Fruit fly (Drosophila melanogaster) whole organism, embryonic: Measurements from ENCODE around the gene spn-E.

Experiments used
- ATbp ChIP-seq: fragments of 200-800 bp; sonication (Bioruptor generic); optimal IDR thresholded peaks from 2 replicates; lab custom pipeline; 2017; ENCODE audit warnings: missing biosample characterization, mild to moderate bottlenecking, missing genetic modification characterization, missing genetic modification reagents
- Ada2b ChIP-seq: fragments of 200-800 bp; sonication (Bioruptor generic); IDR thresholded peaks from 2 replicates; pipeline ENCODE4 v1.3.6; 2022; ENCODE audit warnings: missing biosample characterization, missing genetic modification characterization
- Bgb ChIP-seq: fragments of 200-800 bp; sonication (Bioruptor generic); IDR thresholded peaks from 2 replicates; pipeline ENCODE4 v1.3.6; 2022; ENCODE audit warnings: missing biosample characterization, missing genetic modification characterization; ENCODE audit not compliant: partially characterized antibody
- CG10654 ChIP-seq: fragments of 200-800 bp; sonication (Bioruptor generic); optimal IDR thresholded peaks from 2 replicates; lab custom pipeline; 2016; ENCODE audit warnings: missing biosample characterization, missing genetic modification characterization
- CG10979 ChIP-seq: fragments of 200-800 bp; sonication (Bioruptor generic); optimal IDR thresholded peaks from 2 replicates; lab custom pipeline; 2018; ENCODE audit warnings: missing biosample characterization, mild to moderate bottlenecking, missing genetic modification characterization, moderate library complexity
- CG11723 ChIP-seq: fragments of 200-800 bp; sonication (Bioruptor generic); optimal IDR thresholded peaks from 2 replicates; lab custom pipeline; 2017; ENCODE audit warnings: missing biosample characterization, mild to moderate bottlenecking, missing genetic modification characterization
- CG12155 ChIP-seq: fragments of 200-800 bp; sonication (Bioruptor generic); optimal IDR thresholded peaks from 3 replicates; lab custom pipeline; 2016; ENCODE audit warnings: missing biosample characterization, missing genetic modification characterization
- CG13123 ChIP-seq: fragments of 200-800 bp; sonication (Bioruptor generic); optimal IDR thresholded peaks from 2 replicates; lab custom pipeline; 2016; ENCODE audit warnings: missing biosample characterization, missing genetic modification characterization
- CG13287 ChIP-seq: fragments of 200-800 bp; sonication (Bioruptor generic); IDR thresholded peaks from 2 replicates; pipeline ENCODE4 v1.3.6; 2022; ENCODE audit warnings: missing biosample characterization, missing genetic modification characterization; ENCODE audit not compliant: partially characterized antibody
- CG13775 ChIP-seq: fragments of 200-800 bp; sonication (Bioruptor generic); optimal IDR thresholded peaks from 3 replicates; lab custom pipeline; 2017; ENCODE audit warnings: missing biosample characterization, mild to moderate bottlenecking, missing genetic modification characterization
- CG17328 ChIP-seq: fragments of 200-800 bp; sonication (Bioruptor generic); IDR thresholded peaks from 2 replicates; pipeline ENCODE4 v1.3.6; 2022; ENCODE audit warnings: missing biosample characterization, missing genetic modification characterization
- CG17359 ChIP-seq: fragments of 200-800 bp; sonication (Bioruptor generic); optimal IDR thresholded peaks from 3 replicates; lab custom pipeline; 2018; ENCODE audit warnings: missing biosample characterization, mild to moderate bottlenecking, missing genetic modification characterization, moderate library complexity
- CG18599 ChIP-seq: fragments of 200-800 bp; sonication (Bioruptor generic); optimal IDR thresholded peaks from 3 replicates; lab custom pipeline; 2017; ENCODE audit warnings: missing biosample characterization, missing genetic modification characterization, mild to moderate bottlenecking, moderate library complexity, missing genetic modification reagents
- CG2712 ChIP-seq: fragments of 200-800 bp; optimal IDR thresholded peaks from 3 replicates; lab custom pipeline; 2019; ENCODE audit warnings: missing biosample characterization, mild to moderate bottlenecking, missing genetic modification characterization, moderate library complexity
- CG32772 ChIP-seq: fragments of 200-800 bp; sonication (Bioruptor generic); IDR thresholded peaks from 2 replicates; pipeline ENCODE4 v1.3.6; 2022; ENCODE audit warnings: missing biosample characterization, missing genetic modification characterization
- CG3847 ChIP-seq: fragments of 200-800 bp; sonication (Bioruptor generic); IDR thresholded peaks from 2 replicates; pipeline ENCODE4 v1.3.6; 2022; ENCODE audit warnings: missing biosample characterization, missing genetic modification characterization
- CG4617 ChIP-seq: fragments of 200-800 bp; sonication (Bioruptor generic); optimal IDR thresholded peaks from 3 replicates; lab custom pipeline; 2016; ENCODE audit warnings: missing biosample characterization, missing genetic modification characterization, borderline replicate concordance
- CG4820 ChIP-seq: fragments of 200-800 bp; sonication (Bioruptor generic); optimal IDR thresholded peaks from 3 replicates; lab custom pipeline; 2016; ENCODE audit warnings: missing biosample characterization, missing genetic modification characterization
- CG8765 ChIP-seq: fragments of 200-800 bp; sonication (Bioruptor generic); IDR thresholded peaks from 2 replicates; pipeline ENCODE4 v1.3.6; 2022; ENCODE audit warnings: missing biosample characterization, missing genetic modification characterization
- CG9215 ChIP-seq: fragments of 200-800 bp; sonication (Bioruptor generic); IDR thresholded peaks from 2 replicates; pipeline ENCODE4 v1.3.6; 2022; ENCODE audit warnings: missing biosample characterization, missing genetic modification characterization
- Dbx ChIP-seq: fragments of 200-800 bp; sonication (Bioruptor generic); IDR thresholded peaks from 3 replicates; pipeline ENCODE4 v1.3.6; 2022; ENCODE audit warnings: missing biosample characterization, missing genetic modification characterization
- Doc3 ChIP-seq: fragments of 200-800 bp; sonication (Bioruptor generic); IDR thresholded peaks from 3 replicates; pipeline ENCODE4 v1.3.6; 2022; ENCODE audit warnings: missing biosample characterization, missing genetic modification characterization; ENCODE audit not compliant: partially characterized antibody
- Dref ChIP-seq: fragments of 200-800 bp; sonication (Bioruptor generic); IDR thresholded peaks from 2 replicates; pipeline ENCODE4 v1.3.6; 2022; ENCODE audit warnings: missing biosample characterization, missing genetic modification characterization
- Fer3 ChIP-seq: fragments of 200-800 bp; sonication (Bioruptor generic); optimal IDR thresholded peaks from 2 replicates; lab custom pipeline; 2018; ENCODE audit warnings: missing biosample characterization, mild to moderate bottlenecking, missing genetic modification characterization, moderate library complexity
- Myb ChIP-seq: fragments of 200-800 bp; sonication (Bioruptor generic); optimal IDR thresholded peaks from 2 replicates; lab custom pipeline; 2016; ENCODE audit warnings: missing biosample characterization, missing genetic modification characterization
- NC2α ChIP-seq: fragments of 200-800 bp; sonication (Bioruptor generic); optimal IDR thresholded peaks from 2 replicates; lab custom pipeline; 2016; ENCODE audit warnings: missing biosample characterization, missing genetic modification characterization
- Opbp ChIP-seq: fragments of 200-800 bp; sonication (Bioruptor generic); IDR thresholded peaks from 3 replicates; pipeline ENCODE4 v1.3.6; 2022; ENCODE audit warnings: missing biosample characterization, missing genetic modification characterization; ENCODE audit not compliant: partially characterized antibody
- Scr ChIP-seq: fragments of 200-800 bp; sonication (Bioruptor generic); IDR thresholded peaks from 2 replicates; pipeline ENCODE4 v1.3.6; 2022; ENCODE audit warnings: missing biosample characterization, missing genetic modification characterization; ENCODE audit not compliant: partially characterized antibody
- Six4 ChIP-seq: fragments of 200-800 bp; sonication (Bioruptor generic); optimal IDR thresholded peaks from 2 replicates; lab custom pipeline; 2016; ENCODE audit warnings: missing biosample characterization, missing genetic modification characterization
- Sox102F ChIP-seq: fragments of 200-800 bp; sonication (Bioruptor generic); optimal IDR thresholded peaks from 2 replicates; lab custom pipeline; 2018; ENCODE audit warnings: missing biosample characterization, mild to moderate bottlenecking, missing genetic modification characterization, moderate library complexity
- Ssrp ChIP-seq: fragments of 200-800 bp; sonication (Bioruptor generic); optimal IDR thresholded peaks from 2 replicates; lab custom pipeline; 2018; ENCODE audit warnings: missing biosample characterization, mild to moderate bottlenecking, missing genetic modification characterization, moderate library complexity
- Xbp1 ChIP-seq: fragments of 200-800 bp; sonication (Bioruptor generic); optimal IDR thresholded peaks from 3 replicates; lab custom pipeline; 2016; ENCODE audit warnings: missing biosample characterization, mild to moderate bottlenecking, missing genetic modification characterization
- al ChIP-seq: fragments of 200-800 bp; sonication (Bioruptor generic); IDR thresholded peaks from 2 replicates; pipeline ENCODE4 v1.3.6; 2022; ENCODE audit warnings: missing biosample characterization, missing genetic modification characterization
- az2 ChIP-seq: fragments of 200-800 bp; sonication (Bioruptor generic); optimal IDR thresholded peaks from 3 replicates; lab custom pipeline; 2016; ENCODE audit warnings: missing biosample characterization, missing genetic modification characterization
- gem ChIP-seq: fragments of 200-800 bp; sonication (Bioruptor generic); optimal IDR thresholded peaks from 2 replicates; lab custom pipeline; 2019; ENCODE audit warnings: missing biosample characterization, mild to moderate bottlenecking, missing genetic modification characterization, moderate library complexity
- gfzf ChIP-seq: fragments of 200-800 bp; sonication (Bioruptor generic); optimal IDR thresholded peaks from 2 replicates; lab custom pipeline; 2016; ENCODE audit warnings: missing biosample characterization, mild to moderate bottlenecking, missing genetic modification characterization, moderate library complexity
- grau ChIP-seq: fragments of 200-800 bp; optimal IDR thresholded peaks from 3 replicates; lab custom pipeline; 2019; ENCODE audit warnings: missing biosample characterization, mild to moderate bottlenecking, missing genetic modification characterization, moderate library complexity
- lilli ChIP-seq: fragments of 200-800 bp; sonication (Bioruptor generic); optimal IDR thresholded peaks from 3 replicates; lab custom pipeline; 2016; ENCODE audit warnings: missing biosample characterization, missing genetic modification characterization
- mam ChIP-seq: fragments of 200-800 bp; sonication (Bioruptor generic); optimal IDR thresholded peaks from 3 replicates; lab custom pipeline; 2016; ENCODE audit warnings: missing biosample characterization, missing genetic modification characterization
- mld ChIP-seq: fragments of 200-800 bp; sonication (Bioruptor generic); IDR thresholded peaks from 3 replicates; pipeline ENCODE4 v1.3.6; 2022; ENCODE audit warnings: missing biosample characterization, missing genetic modification characterization; ENCODE audit not compliant: partially characterized antibody
- odd ChIP-seq: fragments of 200-800 bp; sonication (Bioruptor generic); optimal IDR thresholded peaks from 2 replicates; lab custom pipeline; 2017; ENCODE audit warnings: missing biosample characterization, mild to moderate bottlenecking, missing genetic modification characterization
- slbo ChIP-seq: fragments of 200-800 bp; sonication (Bioruptor generic); IDR thresholded peaks from 2 replicates; pipeline ENCODE4 v1.3.6; 2022; ENCODE audit warnings: missing biosample characterization, missing genetic modification characterization
- sqz ChIP-seq: fragments of 200-800 bp; sonication (Bioruptor generic); optimal IDR thresholded peaks from 3 replicates; lab custom pipeline; 2018; ENCODE audit warnings: missing biosample characterization, mild to moderate bottlenecking, missing genetic modification characterization
- ssp ChIP-seq: fragments of 200-800 bp; sonication (Bioruptor generic); IDR thresholded peaks from 2 replicates; pipeline ENCODE4 v1.3.6; 2022; ENCODE audit warnings: missing biosample characterization, missing genetic modification characterization
- trh ChIP-seq: fragments of 200-800 bp; sonication (Bioruptor generic); optimal IDR thresholded peaks from 2 replicates; lab custom pipeline; 2016; ENCODE audit warnings: missing biosample characterization, missing genetic modification characterization
- usp ChIP-seq: fragments of >200 bp; optimal IDR thresholded peaks from 2 replicates; lab custom pipeline; 2017; ENCODE audit warnings: missing biosample characterization, missing genetic modification characterization
- wdn ChIP-seq: fragments of 200-800 bp; sonication (Bioruptor generic); IDR thresholded peaks from 2 replicates; pipeline ENCODE4 v1.3.6; 2022; ENCODE audit warnings: missing biosample characterization, missing genetic modification characterization

The spn-E gene

dm6 chr3R:15836864-15837824 lies at the start of gene spn-E, which contains the start of gene ND-23:
spn-E (plus strand) TSS chr3R:15837419.
ND-23 (minus strand) TSS chr3R:15837117.
- TF ChIP-seq gem (tag; lab: Kevin White, UChicago) = peak; percentile 85
- TF ChIP-seq Sox102F = peak; percentile 59
- peak; percentile 29 for TF ChIP-seq az2
- TF ChIP-seq sqz (GFP tag; lab: Kevin White, UChicago) = no peak
- TF ChIP-seq Doc3 (GFP tag; lab: Robert Waterston, UW) = peak; percentile 76
- TF ChIP-seq al = 0 out of 2 replicates have a peak, but pooled peaks have one; percentile 38
- TF ChIP-seq CG11723 (GFP tag; lab: Kevin White, UChicago) = no peak
- peak; percentile 45 for TF ChIP-seq CG13123 (GFP tag; lab: Kevin White, UChicago)
- peak; percentile 68 for TF ChIP-seq grau
- peak; percentile 27 for TF ChIP-seq CG10654 (GFP tag; lab: Kevin White, UChicago)
- TF ChIP-seq CG4820 = peak; percentile 0
- peak; percentile 45 for TF ChIP-seq Xbp1 (GFP tag; lab: Kevin White, UChicago)
- TF ChIP-seq CG17359 (tag; lab: Kevin White, UChicago) = peak; percentile 28
- TF ChIP-seq Opbp (GFP tag; lab: Robert Waterston, UW) = peak; percentile 42; the same call in 1 of the 3 replicates
- TF ChIP-seq Ssrp = peak; percentile 54
- TF ChIP-seq CG2712 = peak; percentile 83
- no peak for TF ChIP-seq CG8765 (GFP tag; lab: Robert Waterston, UW)
- TF ChIP-seq Dbx (GFP tag; lab: Robert Waterston, UW) = peak; percentile 73; the same call in 2 of the 3 replicates
- TF ChIP-seq NC2α (GFP tag; lab: Kevin White, UChicago) = no peak
- TF ChIP-seq Ada2b = peak; percentile 6; the same call in 1 of the 2 replicates
- peak; percentile 43; the same call in 1 of the 2 replicates for TF ChIP-seq wdn (GFP tag; lab: Robert Waterston, UW)
- peak; percentile 1 for TF ChIP-seq mam (GFP tag; lab: Kevin White, UChicago)
- TF ChIP-seq CG10979 = peak; percentile 58
- TF ChIP-seq ATbp (GFP tag; lab: Kevin White, UChicago) = no peak
- TF ChIP-seq lilli (GFP tag; lab: Kevin White, UChicago) = peak; percentile 26
- TF ChIP-seq Six4 = no peak
- peak; percentile 88 for TF ChIP-seq Scr (GFP tag; lab: Robert Waterston, UW)
- peak; percentile 31 for TF ChIP-seq trh
- TF ChIP-seq usp (GFP tag; lab: Kevin White, UChicago) = no peak
- peak; percentile 68 for TF ChIP-seq Dref (GFP tag; lab: Robert Waterston, UW)
- no peak for TF ChIP-seq gfzf (GFP tag; lab: Kevin White, UChicago)
- TF ChIP-seq mld (GFP tag; lab: Robert Waterston, UW) = peak; percentile 60; the same call in 1 of the 3 replicates
- peak; percentile 50 for TF ChIP-seq CG4617 (GFP tag; lab: Kevin White, UChicago)
- TF ChIP-seq Fer3 (tag; lab: Kevin White, UChicago) = peak; percentile 35
- peak; percentile 36 for TF ChIP-seq Myb (GFP tag; lab: Kevin White, UChicago)
- peak; percentile 55; the same call in 1 of the 2 replicates for TF ChIP-seq CG9215 (GFP tag; lab: Robert Waterston, UW)
- TF ChIP-seq CG12155 (GFP tag; lab: Kevin White, UChicago) = peak; percentile 14
- TF ChIP-seq CG32772 (GFP tag; lab: Robert Waterston, UW) = 0 out of 2 replicates have a peak, but pooled peaks have one; percentile 28
- peak; percentile 87 for TF ChIP-seq CG13287 (GFP tag; lab: Robert Waterston, UW)
- peak; percentile 51; the same call in 1 of the 2 replicates for TF ChIP-seq CG17328 (GFP tag; lab: Robert Waterston, UW)
- peak; percentile 56 for TF ChIP-seq CG13775
- no peak for TF ChIP-seq odd (GFP tag; lab: Kevin White, UChicago)
- peak; percentile 48 for TF ChIP-seq ssp (GFP tag; lab: Robert Waterston, UW)
- TF ChIP-seq slbo (GFP tag; lab: Robert Waterston, UW) = peak; percentile 68
- peak; percentile 48 for TF ChIP-seq CG18599 (GFP tag; lab: Kevin White, UChicago)
- peak; percentile 63 for TF ChIP-seq CG3847 (GFP tag; lab: Robert Waterston, UW)
- peak; percentile 70 for TF ChIP-seq Bgb
